Worm (Caenorhabditis elegans) whole organism, L4/young adult: ENCODE measurements around the gene M110.7.

ENCODE experiments used
- W03F9.2 ChIP-seq: fragments of 150-350 bp; optimal IDR thresholded peaks from 2 replicates; lab custom pipeline; 2014; ENCODE audit warnings: missing biosample characterization, missing genetic modification characterization
- dao-5 ChIP-seq: sonication (generic microtip); optimal IDR thresholded peaks from 2 replicates; lab custom pipeline; 2016; ENCODE audit warnings: missing genotype, missing genetic modification characterization, moderate library complexity, missing compliant biosample characterization
- him-1 ChIP-seq: sonication (generic microtip); optimal IDR thresholded peaks from 2 replicates; lab custom pipeline; 2016; ENCODE audit warnings: missing genotype, missing genetic modification reagents, missing genetic modification characterization, missing compliant biosample characterization

- TF ChIP-seq him-1 (tag; lab: Kevin White, UChicago) = no peak
- no peak for TF ChIP-seq W03F9.2
- TF ChIP-seq dao-5 (tag; lab: Kevin White, UChicago) = no peak
Observed at ce11 chrII:8199803-8200202, 32.8 kb upstream of the M110.7 start.
